Fruit fly (Drosophila melanogaster) Kc167 (cell line): ENCODE results near the gene CG31689.

Experiments
- Myc ChIP-seq: fragments of >200 bp; optimal IDR thresholded peaks from 2 replicates; lab custom pipeline; 2017; ENCODE audit warnings: missing external identifiers
- Sin3A ChIP-seq: fragments of >200 bp; optimal IDR thresholded peaks from 2 replicates; lab custom pipeline; 2018; ENCODE audit warnings: missing external identifiers
- h ChIP-seq: fragments of >200 bp; optimal IDR thresholded peaks from 3 replicates; lab custom pipeline; 2018; ENCODE audit warnings: missing external identifiers
- insv ChIP-seq: fragments of >200 bp; optimal IDR thresholded peaks from 3 replicates; lab custom pipeline; 2018; ENCODE audit warnings: missing external identifiers
- psq ChIP-seq: fragments of >200 bp; optimal IDR thresholded peaks from 2 replicates; lab custom pipeline; 2017; ENCODE audit warnings: missing external identifiers
- ttk ChIP-seq: sonication (Bioruptor generic); optimal IDR thresholded peaks from 2 replicates; lab custom pipeline; 2017; ENCODE audit warnings: missing external identifiers

dm6 chr2L:2677553-2677952, 47.9 kb upstream of the CG31689 start, which contains the start of gene Tmtc1:
- TF ChIP-seq ttk (lab: Kevin White, UChicago) (no peak), h (no peak), Myc (lab: Kevin White, UChicago) (no peak), insv (lab: Kevin White, UChicago) (no peak), psq (lab: Kevin White, UChicago) (no peak), Sin3A (lab: Kevin White, UChicago) (no peak)
